Worm (Caenorhabditis elegans): ENCODE data around the gene T15B7.1.

DNA sequence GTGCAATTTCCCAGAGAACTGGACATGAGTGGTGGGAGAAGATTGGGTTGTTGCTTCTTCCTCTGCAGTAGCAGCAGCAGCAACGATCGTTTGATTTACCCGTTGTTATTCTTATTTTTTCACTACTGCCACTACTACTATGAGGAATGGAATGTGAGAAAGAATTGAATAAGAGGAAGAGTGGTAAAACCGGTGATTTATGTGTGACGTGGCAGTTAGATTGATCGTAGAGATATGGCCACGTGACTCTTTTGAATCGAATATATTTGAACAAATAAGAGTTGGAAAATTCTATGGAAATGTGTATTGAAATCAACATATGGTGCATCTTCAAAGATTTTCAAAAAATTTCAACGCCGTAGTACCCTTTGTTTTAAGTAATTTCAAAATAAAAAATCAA is 46.3 kb upstream of the T15B7.1 start:
- TF ChIP-seq ceh-31 (tag; optimal IDR thresholded peaks at IDR 0.05) (no peak), T23F11.4 (GFP tag; optimal IDR thresholded peaks at IDR 0.05) (no peak), pqm-1 (tag; optimal IDR thresholded peaks at IDR 0.05) (no peak), ref-2 (tag; optimal IDR thresholded peaks at IDR 0.05) (no peak), fkh-10 (GFP tag; optimal IDR thresholded peaks at IDR 0.05) (no peak), pha-4 (tag; optimal IDR thresholded peaks at IDR 0.05) (no peak), nfya-1 (tag; optimal IDR thresholded peaks at IDR 0.05) (no peak), tbx-7 (tag; optimal IDR thresholded peaks at IDR 0.05) (no peak), unc-55 (GFP tag; optimal IDR thresholded peaks at IDR 0.05) (no peak)

All from whole organism, late embryonic.